Fruit fly (Drosophila melanogaster) whole organism, pupa: ENCODE data around the gene CG13065.

ENCODE experiments used
- CG10348 ChIP-seq: fragments of 200-800 bp; sonication (Bioruptor generic); IDR thresholded peaks from 2 replicates; pipeline ENCODE4 v1.3.6; 2022; ENCODE audit warnings: missing biosample characterization, missing genetic modification characterization
- CG14655 ChIP-seq: fragments of 200-800 bp; sonication (Bioruptor generic); optimal IDR thresholded peaks from 3 replicates; lab custom pipeline; 2017; ENCODE audit warnings: mild to moderate bottlenecking, missing biosample characterization, missing genetic modification reagents, missing genetic modification characterization
- CG15710 ChIP-seq: fragments of 200-800 bp; sonication (Bioruptor generic); optimal IDR thresholded peaks from 2 replicates; lab custom pipeline; 2018; ENCODE audit warnings: missing biosample characterization, mild to moderate bottlenecking, missing genetic modification characterization, moderate library complexity
- CG32121 ChIP-seq: fragments of 200-800 bp; sonication (Bioruptor generic); IDR thresholded peaks from 2 replicates; pipeline ENCODE4 v1.3.6; 2022; ENCODE audit warnings: missing biosample characterization, missing genetic modification characterization
- CG34367 ChIP-seq: fragments of 200-800 bp; sonication (Bioruptor generic); optimal IDR thresholded peaks from 2 replicates; lab custom pipeline; 2018; ENCODE audit warnings: missing biosample characterization, mild to moderate bottlenecking, missing genetic modification characterization
- CG8159 ChIP-seq: fragments of 200-800 bp; sonication (Bioruptor generic); optimal IDR thresholded peaks from 3 replicates; lab custom pipeline; 2018; ENCODE audit warnings: missing biosample characterization, mild to moderate bottlenecking, missing genetic modification characterization, moderate library complexity
- CG8301 ChIP-seq: fragments of 200-800 bp; sonication (Bioruptor generic); optimal IDR thresholded peaks from 2 replicates; lab custom pipeline; 2018; ENCODE audit warnings: missing biosample characterization, mild to moderate bottlenecking, missing genetic modification characterization
- EcR ChIP-seq: fragments of 200-800 bp; sonication (Bioruptor generic); optimal IDR thresholded peaks from 3 replicates; lab custom pipeline; 2019; ENCODE audit warnings: missing biosample characterization, missing genetic modification characterization, mild to moderate bottlenecking, moderate library complexity, missing genetic modification reagents
- Pif1B ChIP-seq: fragments of 200-800 bp; sonication (Bioruptor generic); optimal IDR thresholded peaks from 3 replicates; lab custom pipeline; 2016; ENCODE audit warnings: missing biosample characterization, missing genetic modification characterization
- Snoo ChIP-seq: fragments of 200-800 bp; sonication (Bioruptor generic); optimal IDR thresholded peaks from 3 replicates; lab custom pipeline; 2017; ENCODE audit warnings: missing biosample characterization, mild to moderate bottlenecking, missing genetic modification characterization, inconsistent platforms
- rn ChIP-seq: fragments of 200-800 bp; sonication (Bioruptor generic); IDR thresholded peaks from 2 replicates; pipeline ENCODE4 v1.3.6; 2022; ENCODE audit warnings: missing biosample characterization, missing genetic modification characterization

DNA sequence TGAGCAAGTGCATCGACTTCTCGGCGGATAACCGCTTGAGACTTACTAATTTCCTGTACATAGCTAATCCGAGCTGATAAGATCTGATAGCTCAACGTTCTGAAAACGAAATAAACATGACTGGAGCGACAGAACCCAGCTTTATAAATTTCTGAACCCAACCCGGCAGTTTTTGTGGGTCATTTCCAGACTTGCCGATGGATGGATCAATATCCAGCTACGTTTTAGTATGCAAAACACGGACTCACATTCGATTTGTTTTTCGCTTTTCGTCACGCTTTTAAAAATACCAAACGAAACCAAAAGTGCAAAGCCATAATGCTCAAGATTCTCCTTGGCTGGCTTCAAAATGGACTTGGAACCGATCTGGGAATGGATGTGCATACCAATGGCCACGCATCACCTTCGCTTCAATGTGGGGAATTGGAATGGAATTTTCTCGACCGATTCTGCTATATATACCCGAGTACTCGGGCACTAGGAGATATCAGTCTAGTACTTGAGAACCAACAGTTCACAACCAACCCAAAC is 6.4 kb upstream of the CG13065 start, which contains the start of the genes CG34248 and CG13067:
- TF ChIP-seq CG8301 (tag; lab: Kevin White, UChicago) (no peak), rn (GFP tag; lab: Robert Waterston, UW) (no peak), Snoo (tag; lab: Kevin White, UChicago) (no peak), CG15710 (tag; lab: Kevin White, UChicago) (no peak), CG34367 (tag; lab: Kevin White, UChicago) (no peak), Pif1B (GFP tag; lab: Kevin White, UChicago) (no peak), CG14655 (no peak), CG8159 (no peak), CG10348 (GFP tag; lab: Robert Waterston, UW) (no peak), EcR (GFP tag; lab: Kevin White, UChicago) (no peak), CG32121 (GFP tag; lab: Robert Waterston, UW) (no peak)
